Worm (Caenorhabditis elegans): ENCODE results near the gene nspe-8.

nspe-8 gene

DNA sequence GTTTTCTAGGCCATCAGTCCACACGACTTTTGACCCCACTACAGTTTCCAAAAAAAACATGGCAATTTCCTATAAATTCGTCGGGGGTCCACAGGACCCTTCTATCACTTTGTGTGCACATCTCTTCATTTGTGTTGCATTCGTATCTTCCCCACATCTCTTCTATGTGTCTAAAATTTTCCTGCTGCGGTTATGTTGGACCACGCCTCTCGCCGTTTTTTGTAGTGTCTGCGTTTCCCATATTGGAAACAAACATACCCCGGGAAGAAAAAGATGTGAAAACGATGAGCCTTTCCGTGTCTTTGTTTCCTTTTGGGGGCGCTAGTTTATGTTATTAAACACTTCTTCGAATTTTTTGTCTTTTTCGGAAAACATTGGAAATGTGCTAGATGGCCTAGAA, 40.2 kb upstream of the nspe-8 start:
- TF ChIP-seq ccch-3 (GFP tag; optimal IDR thresholded peaks at IDR 0.05), result no peak
- peak; percentile 15 for TF ChIP-seq ceh-27 (GFP tag; optimal IDR thresholded peaks at IDR 0.05)

DNA sequence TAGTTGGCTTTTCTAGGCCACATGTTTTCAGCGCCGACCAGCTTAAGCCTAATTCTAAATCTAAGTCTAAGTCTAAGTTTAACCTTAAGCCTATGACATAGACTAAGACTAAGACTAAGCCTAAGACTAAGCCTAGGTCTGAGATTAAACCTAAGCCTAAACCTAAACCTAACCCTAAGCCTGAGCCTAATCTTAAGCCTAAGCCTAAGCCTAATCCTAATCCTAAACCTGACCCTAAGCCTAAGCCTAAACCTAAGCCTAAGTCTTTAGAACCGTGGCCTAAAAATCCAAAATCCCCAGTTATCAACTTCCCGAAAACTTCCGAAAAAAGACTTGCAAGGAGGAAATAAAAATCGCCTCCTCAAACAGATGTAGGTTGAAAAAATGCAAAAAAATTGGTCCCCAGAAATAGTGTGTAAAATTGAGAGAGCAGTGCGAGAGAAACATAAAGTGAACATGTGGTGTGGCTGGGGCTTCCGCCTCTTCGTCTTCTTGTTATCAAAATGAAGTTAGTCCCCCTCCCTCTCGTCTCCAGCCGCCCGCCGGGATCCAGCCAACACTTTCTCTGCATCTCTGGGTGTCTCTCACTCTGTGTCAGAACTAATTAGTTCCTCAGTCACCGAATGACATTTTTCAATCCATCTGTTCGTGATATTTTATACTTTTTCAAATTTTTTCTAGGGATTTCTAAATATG, 38.1 kb upstream of the nspe-8 start:
- TF ChIP-seq attf-6 (GFP tag; IDR thresholded peaks at IDR 0.05) (no peak), akir-1 (GFP tag; optimal IDR thresholded peaks at IDR 0.05) (no peak), pha-4 (tag; optimal IDR thresholded peaks at IDR 0.05) (no peak), zfh-2 (GFP tag; conservative IDR thresholded peaks at IDR 0.05) (0 out of 2 replicates have a peak, but pooled peaks have one; percentile 20), dox-1 (GFP tag; IDR thresholded peaks at IDR 0.05) (no peak), nhr-120 (GFP tag; IDR thresholded peaks at IDR 0.05) (no peak), cebp-2 (GFP tag; IDR thresholded peaks at IDR 0.05) (no peak), snpc-1.1 (tag; optimal IDR thresholded peaks at IDR 0.05; ENCODE audit: insufficient read depth) (no peak), hsf-1 (GFP tag; IDR thresholded peaks at IDR 0.05) (no peak), repo-1 (tag; optimal IDR thresholded peaks at IDR 0.05) (no peak), rcor-1 (GFP tag; IDR thresholded peaks at IDR 0.05) (no peak), pbrm-1 (GFP tag; IDR thresholded peaks at IDR 0.05) (no peak), F37B4.10 (GFP tag; IDR thresholded peaks at IDR 0.05) (0 out of 2 replicates have a peak, but pooled peaks have one; percentile 69), nhr-179 (tag; optimal IDR thresholded peaks at IDR 0.05) (no peak), K12H6.12 (tag; optimal IDR thresholded peaks at IDR 0.05) (peak; percentile 30), attf-5 (GFP tag; optimal IDR thresholded peaks at IDR 0.05) (no peak), efl-1 (GFP tag; optimal IDR thresholded peaks at IDR 0.05) (no peak), egrh-3 (GFP tag; IDR thresholded peaks at IDR 0.05) (no peak), Y53F4B.3 (GFP tag; IDR thresholded peaks at IDR 0.05) (no peak), let-526 (GFP tag; IDR thresholded peaks at IDR 0.05) (no peak), lsy-27 (tag; optimal IDR thresholded peaks at IDR 0.05; ENCODE audit: borderline replicate concordance, insufficient read depth) (no peak), Y67H2A.10 (GFP tag; conservative IDR thresholded peaks at IDR 0.05) (no peak), ceh-100 (GFP tag; IDR thresholded peaks at IDR 0.05) (no peak), hmg-1.2 (GFP tag; IDR thresholded peaks at IDR 0.05) (peak; percentile 57), hmg-20 (GFP tag; IDR thresholded peaks at IDR 0.05) (no peak), athp-1 (tag; optimal IDR thresholded peaks at IDR 0.05) (no peak), ama-1 (optimal IDR thresholded peaks at IDR 0.05) (no peak), ama-1 (GFP tag; optimal IDR thresholded peaks at IDR 0.05) (no peak), lin-35 (GFP tag; optimal IDR thresholded peaks at IDR 0.05) (peak in 1 of 3 experiments; percentile 45), snpc-1.3 (tag; optimal IDR thresholded peaks at IDR 0.05; ENCODE audit: insufficient read depth) (no peak), B0019.2 (GFP tag; conservative IDR thresholded peaks at IDR 0.05) (no peak), madf-6 (GFP tag; IDR thresholded peaks at IDR 0.05) (no peak), aptf-2 (GFP tag; conservative IDR thresholded peaks at IDR 0.05) (no peak), cebp-1 (GFP tag; IDR thresholded peaks at IDR 0.05) (no peak), cebp-1 (tag; optimal IDR thresholded peaks at IDR 0.05) (peak; percentile 14), tbx-9 (tag; optimal IDR thresholded peaks at IDR 0.05; ENCODE audit: borderline replicate concordance) (no peak), nhr-80 (tag; optimal IDR thresholded peaks at IDR 0.05) (no peak), madf-8 (GFP tag; conservative IDR thresholded peaks at IDR 0.05) (no peak), die-1 (tag; optimal IDR thresholded peaks at IDR 0.05) (no peak), T26A5.8 (tag; optimal IDR thresholded peaks at IDR 0.05) (no peak), gei-17 (GFP tag; optimal IDR thresholded peaks at IDR 0.05) (no peak), ceh-91 (GFP tag; IDR thresholded peaks at IDR 0.05) (no peak)

Data from whole organism, young adult.